Fruit fly (Drosophila melanogaster) whole organism, embryonic: Measurements from ENCODE around the gene CG6409.
A peak's percentile ranks its signal among the peaks of the same experiment; 100 is the strongest.

Experiments used
- Bgb ChIP-seq: fragments of 200-800 bp; sonication (Bioruptor generic); IDR thresholded peaks from 2 replicates; pipeline ENCODE4 v1.3.6; 2022; ENCODE audit warnings: missing biosample characterization, missing genetic modification characterization; ENCODE audit not compliant: partially characterized antibody
- CG10431 ChIP-seq: fragments of 200-800 bp; sonication (Bioruptor generic); optimal IDR thresholded peaks from 3 replicates; lab custom pipeline; 2018; ENCODE audit warnings: missing biosample characterization, mild to moderate bottlenecking, missing genetic modification characterization
- CG11504 ChIP-seq: fragments of 200-800 bp; sonication (Bioruptor generic); optimal IDR thresholded peaks from 3 replicates; lab custom pipeline; 2019; ENCODE audit warnings: missing biosample characterization, mild to moderate bottlenecking, missing genetic modification characterization, moderate library complexity
- CG13287 ChIP-seq: fragments of 200-800 bp; sonication (Bioruptor generic); IDR thresholded peaks from 2 replicates; pipeline ENCODE4 v1.3.6; 2022; ENCODE audit warnings: missing biosample characterization, missing genetic modification characterization; ENCODE audit not compliant: partially characterized antibody
- CG14860 ChIP-seq: fragments of 200-800 bp; sonication (Bioruptor generic); IDR thresholded peaks from 3 replicates; pipeline ENCODE4 v1.3.6; 2022; ENCODE audit warnings: missing biosample characterization, missing genetic modification characterization; ENCODE audit not compliant: partially characterized antibody
- CG15011 ChIP-seq: fragments of 200-800 bp; sonication (Bioruptor generic); optimal IDR thresholded peaks from 3 replicates; lab custom pipeline; 2018; ENCODE audit warnings: missing biosample characterization, mild to moderate bottlenecking, missing genetic modification characterization
- CG16813 ChIP-seq: fragments of 200-800 bp; sonication (Bioruptor generic); IDR thresholded peaks from 3 replicates; pipeline ENCODE4 v1.3.6; 2022; ENCODE audit warnings: missing biosample characterization, missing genetic modification characterization; ENCODE audit not compliant: partially characterized antibody
- CG18764 ChIP-seq: fragments of 200-800 bp; sonication (Bioruptor generic); optimal IDR thresholded peaks from 3 replicates; lab custom pipeline; 2016; ENCODE audit warnings: missing biosample characterization, missing genetic modification characterization
- CG2129 ChIP-seq: fragments of 200-800 bp; sonication (Bioruptor generic); IDR thresholded peaks from 2 replicates; pipeline ENCODE4 v1.3.6; 2022; ENCODE audit warnings: missing biosample characterization, missing genetic modification characterization; ENCODE audit not compliant: partially characterized antibody
- CG2889 ChIP-seq: fragments of 200-800 bp; sonication (Bioruptor generic); IDR thresholded peaks from 3 replicates; pipeline ENCODE4 v1.3.6; 2022; ENCODE audit warnings: missing biosample characterization, missing genetic modification characterization
- CG30020 ChIP-seq: fragments of 200-800 bp; optimal IDR thresholded peaks from 2 replicates; lab custom pipeline; 2019; ENCODE audit warnings: missing biosample characterization, mild to moderate bottlenecking, missing genetic modification characterization, moderate library complexity
- CG34224 ChIP-seq: fragments of 200-800 bp; sonication (Bioruptor generic); IDR thresholded peaks from 3 replicates; pipeline ENCODE4 v1.3.6; 2022; ENCODE audit warnings: missing biosample characterization, missing genetic modification characterization; ENCODE audit not compliant: partially characterized antibody
- CG7786 ChIP-seq: fragments of 200-800 bp; sonication (Bioruptor generic); optimal IDR thresholded peaks from 2 replicates; lab custom pipeline; 2016; ENCODE audit warnings: missing biosample characterization, missing genetic modification characterization
- CG9817 ChIP-seq: fragments of 200-800 bp; sonication (Bioruptor generic); optimal IDR thresholded peaks from 2 replicates; lab custom pipeline; 2018; ENCODE audit warnings: missing biosample characterization, mild to moderate bottlenecking, missing genetic modification characterization, moderate library complexity
- CrebB ChIP-seq: fragments of 200-800 bp; sonication (Bioruptor generic); optimal IDR thresholded peaks from 3 replicates; lab custom pipeline; 2018; ENCODE audit warnings: missing biosample characterization, mild to moderate bottlenecking, missing genetic modification characterization
- D19B ChIP-seq: fragments of 200-800 bp; sonication (Bioruptor generic); optimal IDR thresholded peaks from 2 replicates; lab custom pipeline; 2017; ENCODE audit warnings: missing biosample characterization, mild to moderate bottlenecking, missing genetic modification characterization
- Dp ChIP-seq: fragments of 200-800 bp; sonication (Bioruptor generic); optimal IDR thresholded peaks from 2 replicates; lab custom pipeline; 2018; ENCODE audit warnings: missing biosample characterization, mild to moderate bottlenecking, missing genetic modification characterization, moderate library complexity
- Dref ChIP-seq: fragments of 200-800 bp; sonication (Bioruptor generic); IDR thresholded peaks from 2 replicates; pipeline ENCODE4 v1.3.6; 2022; ENCODE audit warnings: missing biosample characterization, missing genetic modification characterization
- E2f2 ChIP-seq: fragments of 200-800 bp; sonication (Bioruptor generic); IDR thresholded peaks from 2 replicates; pipeline ENCODE4 v1.3.6; 2022; ENCODE audit warnings: missing biosample characterization, missing genetic modification characterization
- Fer3 ChIP-seq: fragments of 200-800 bp; sonication (Bioruptor generic); optimal IDR thresholded peaks from 2 replicates; lab custom pipeline; 2018; ENCODE audit warnings: missing biosample characterization, mild to moderate bottlenecking, missing genetic modification characterization, moderate library complexity
- Hmr ChIP-seq: fragments of 200-800 bp; sonication (Bioruptor generic); optimal IDR thresholded peaks from 3 replicates; lab custom pipeline; 2017; ENCODE audit warnings: mild to moderate bottlenecking, missing biosample characterization, missing genetic modification reagents, missing genetic modification characterization
- Hsf ChIP-seq: fragments of 200-800 bp; sonication (Bioruptor generic); optimal IDR thresholded peaks from 3 replicates; lab custom pipeline; 2016; ENCODE audit warnings: missing biosample characterization, missing genetic modification characterization
- Opbp ChIP-seq: fragments of 200-800 bp; sonication (Bioruptor generic); IDR thresholded peaks from 3 replicates; pipeline ENCODE4 v1.3.6; 2022; ENCODE audit warnings: missing biosample characterization, missing genetic modification characterization; ENCODE audit not compliant: partially characterized antibody
- PHDP ChIP-seq: fragments of 200-800 bp; sonication (Bioruptor generic); optimal IDR thresholded peaks from 3 replicates; lab custom pipeline; 2018; ENCODE audit warnings: missing biosample characterization, mild to moderate bottlenecking, missing genetic modification characterization, moderate library complexity
- Pdp1 ChIP-seq, 2 experiments: fragments of 200-800 bp; sonication (Bioruptor generic); optimal IDR thresholded peaks; 3 replicates each; lab custom pipeline; 2016; ENCODE audit warnings: missing biosample characterization in 2 of 2, missing genetic modification characterization in 2 of 2, mild to moderate bottlenecking in 1 of 2, moderate library complexity in 1 of 2
- Scr ChIP-seq: fragments of 200-800 bp; sonication (Bioruptor generic); IDR thresholded peaks from 2 replicates; pipeline ENCODE4 v1.3.6; 2022; ENCODE audit warnings: missing biosample characterization, missing genetic modification characterization; ENCODE audit not compliant: partially characterized antibody
- amos ChIP-seq: fragments of 200-800 bp; sonication (Bioruptor generic); IDR thresholded peaks from 2 replicates; pipeline ENCODE4 v1.3.6; 2022; ENCODE audit warnings: missing biosample characterization, missing genetic modification characterization; ENCODE audit not compliant: partially characterized antibody
- ato ChIP-seq: fragments of 200-800 bp; sonication (Bioruptor generic); IDR thresholded peaks from 2 replicates; pipeline ENCODE4 v1.3.6; 2022; ENCODE audit warnings: missing biosample characterization, missing genetic modification characterization; ENCODE audit not compliant: partially characterized antibody
- bbx ChIP-seq: fragments of 200-800 bp; sonication (Bioruptor generic); IDR thresholded peaks from 2 replicates; pipeline ENCODE4 v1.3.6; 2022; ENCODE audit warnings: missing biosample characterization, missing genetic modification characterization; ENCODE audit not compliant: partially characterized antibody
- bowl ChIP-seq: fragments of 200-800 bp; sonication (Bioruptor generic); IDR thresholded peaks from 2 replicates; pipeline ENCODE4 v1.3.6; 2022; ENCODE audit warnings: missing biosample characterization, missing genetic modification characterization
- cg ChIP-seq: fragments of 200-800 bp; sonication (Bioruptor generic); optimal IDR thresholded peaks from 3 replicates; lab custom pipeline; 2019; ENCODE audit warnings: missing biosample characterization, mild to moderate bottlenecking, missing genetic modification characterization, moderate library complexity
- dysf ChIP-seq: fragments of 200-800 bp; sonication (Bioruptor generic); IDR thresholded peaks from 3 replicates; pipeline ENCODE4 v1.3.6; 2022; ENCODE audit warnings: missing biosample characterization, missing genetic modification characterization
- gem ChIP-seq: fragments of 200-800 bp; sonication (Bioruptor generic); optimal IDR thresholded peaks from 2 replicates; lab custom pipeline; 2019; ENCODE audit warnings: missing biosample characterization, mild to moderate bottlenecking, missing genetic modification characterization, moderate library complexity
- hbn ChIP-seq: fragments of 200-800 bp; sonication (Bioruptor generic); IDR thresholded peaks from 2 replicates; pipeline ENCODE4 v1.3.6; 2022; ENCODE audit warnings: missing biosample characterization, missing genetic modification characterization; ENCODE audit not compliant: partially characterized antibody
- nmo ChIP-seq: fragments of 200-800 bp; sonication (Bioruptor generic); optimal IDR thresholded peaks from 2 replicates; lab custom pipeline; 2018; ENCODE audit warnings: missing biosample characterization, mild to moderate bottlenecking, missing genetic modification characterization, moderate library complexity
- sima ChIP-seq: fragments of 200-800 bp; sonication (Bioruptor generic); optimal IDR thresholded peaks from 2 replicates; lab custom pipeline; 2016; ENCODE audit warnings: missing biosample characterization, missing genetic modification characterization
- sna ChIP-seq: fragments of 200-800 bp; sonication (Bioruptor generic); IDR thresholded peaks from 2 replicates; pipeline ENCODE4 v1.3.6; 2022; ENCODE audit warnings: missing biosample characterization, missing genetic modification characterization; ENCODE audit not compliant: partially characterized antibody
- stwl ChIP-seq: fragments of 200-800 bp; sonication (Bioruptor generic); optimal IDR thresholded peaks from 3 replicates; lab custom pipeline; 2018; ENCODE audit warnings: missing biosample characterization, mild to moderate bottlenecking, missing genetic modification characterization, moderate library complexity
- tna ChIP-seq: fragments of 200-800 bp; sonication (Bioruptor generic); IDR thresholded peaks from 2 replicates; pipeline ENCODE4 v1.3.6; 2022; ENCODE audit warnings: missing biosample characterization, missing genetic modification characterization; ENCODE audit not compliant: partially characterized antibody
- tup ChIP-seq: fragments of 200-800 bp; sonication (Bioruptor generic); optimal IDR thresholded peaks from 2 replicates; lab custom pipeline; 2016; ENCODE audit warnings: missing biosample characterization, mild to moderate bottlenecking, missing genetic modification characterization, moderate library complexity
- tx ChIP-seq: fragments of 200-800 bp; sonication (Bioruptor generic); optimal IDR thresholded peaks from 2 replicates; lab custom pipeline; 2016; ENCODE audit warnings: missing biosample characterization, missing genetic modification characterization
- unc-4 ChIP-seq: fragments of 200-800 bp; sonication (Bioruptor generic); IDR thresholded peaks from 2 replicates; pipeline ENCODE4 v1.3.6; 2022; ENCODE audit warnings: missing biosample characterization, missing genetic modification characterization; ENCODE audit not compliant: partially characterized antibody
- usp ChIP-seq: fragments of >200 bp; optimal IDR thresholded peaks from 2 replicates; lab custom pipeline; 2017; ENCODE audit warnings: missing biosample characterization, missing genetic modification characterization
- vnd ChIP-seq: fragments of 200-800 bp; sonication (Bioruptor generic); IDR thresholded peaks from 3 replicates; pipeline ENCODE4 v1.3.6; 2022; ENCODE audit warnings: missing biosample characterization, missing genetic modification characterization; ENCODE audit not compliant: partially characterized antibody
- zen2 ChIP-seq: fragments of 200-800 bp; sonication (Bioruptor generic); IDR thresholded peaks from 3 replicates; pipeline ENCODE4 v1.3.6; 2022; ENCODE audit warnings: missing biosample characterization, missing genetic modification characterization; ENCODE audit not compliant: partially characterized antibody

Gene CG6409

dm6 chr3L:10878842-10879241 is 3.3 kb downstream of the CG6409 start, which contains the start of the genes CG6418 and Blos4 (continued):
- TF ChIP-seq nmo (GFP tag; lab: Kevin White, UChicago) (peak; percentile 41), CG13287 (GFP tag; lab: Robert Waterston, UW) (peak; percentile 62), gem (tag; lab: Kevin White, UChicago) (no peak), D19B (GFP tag; lab: Kevin White, UChicago) (no peak), usp (GFP tag; lab: Kevin White, UChicago) (no peak), Hsf (GFP tag; lab: Kevin White, UChicago) (no peak), CG7786 (GFP tag; lab: Kevin White, UChicago) (no peak), bbx (GFP tag; lab: Robert Waterston, UW) (peak; percentile 35; the same call in 1 of the 2 replicates), bowl (GFP tag; lab: Robert Waterston, UW) (no peak), CG15011 (no peak), zen2 (no peak), Fer3 (tag; lab: Kevin White, UChicago) (no peak), Hmr (GFP tag; lab: Kevin White, UChicago) (no peak), tx (GFP tag; lab: Kevin White, UChicago) (no peak), CG10431 (GFP tag; lab: Kevin White, UChicago) (no peak)

- TF ChIP-seq CG16813 (GFP tag; lab: Robert Waterston, UW) = peak; percentile 55; the same call in 2 of the 3 replicates
- 0 out of 2 replicates have a peak, but pooled peaks have one; percentile 13 for TF ChIP-seq Scr (GFP tag; lab: Robert Waterston, UW)
- TF ChIP-seq tna (GFP tag; lab: Robert Waterston, UW) = peak; percentile 96
- no peak for TF ChIP-seq CG18764 (GFP tag; lab: Kevin White, UChicago)
- no peak for TF ChIP-seq sima
- TF ChIP-seq amos = peak; percentile 33; the same call in 1 of the 2 replicates
- no peak for TF ChIP-seq cg (GFP tag; lab: Kevin White, UChicago)
- peak; percentile 34 for TF ChIP-seq Dp (GFP tag; lab: Kevin White, UChicago)
- no peak for TF ChIP-seq tup
- TF ChIP-seq vnd (GFP tag; lab: Robert Waterston, UW) = peak; percentile 36; the same call in 2 of the 3 replicates
- no peak for TF ChIP-seq dysf (GFP tag; lab: Robert Waterston, UW)
- TF ChIP-seq stwl (tag; lab: Kevin White, UChicago) = peak; percentile 10
- TF ChIP-seq Dref (GFP tag; lab: Robert Waterston, UW) = peak; percentile 27; the same call in 1 of the 2 replicates
- TF ChIP-seq CG9817 (tag; lab: Kevin White, UChicago) = no peak
- TF ChIP-seq CG11504 (tag; lab: Kevin White, UChicago) = no peak
- TF ChIP-seq CG30020 = no peak
- TF ChIP-seq sna (GFP tag; lab: Robert Waterston, UW) = peak; percentile 44; the same call in 1 of the 2 replicates
- no peak for TF ChIP-seq D19B (GFP tag; lab: Kevin White, UChicago)
- TF ChIP-seq hbn (GFP tag; lab: Robert Waterston, UW) = peak; percentile 21; the same call in 1 of the 2 replicates
- peak in 1 of 2 experiments; percentile 19 for TF ChIP-seq Pdp1 (GFP tag; optimal IDR thresholded peaks at IDR 0.05; lab: Kevin White, UChicago)
- TF ChIP-seq ato = peak; percentile 24; the same call in 1 of the 2 replicates
- no peak for TF ChIP-seq PHDP (tag; lab: Kevin White, UChicago)
- no peak for TF ChIP-seq unc-4 (GFP tag; lab: Robert Waterston, UW)
- TF ChIP-seq CG2129 (GFP tag; lab: Robert Waterston, UW) = no peak
- TF ChIP-seq CG2889 (GFP tag; lab: Robert Waterston, UW) = no peak
- peak; percentile 66 for TF ChIP-seq E2f2 (GFP tag; lab: Robert Waterston, UW)
- TF ChIP-seq CG14860 = no peak
- no peak for TF ChIP-seq Opbp (GFP tag; lab: Robert Waterston, UW)
- peak; percentile 58; the same call in 2 of the 3 replicates for TF ChIP-seq CG34224 (GFP tag; lab: Robert Waterston, UW)
- 0 out of 2 replicates have a peak, but pooled peaks have one; percentile 22 for TF ChIP-seq Bgb
- peak; percentile 46; the same call in 1 of the 2 replicates for TF ChIP-seq CG13287 (GFP tag; lab: Robert Waterston, UW)
- TF ChIP-seq CrebB (tag; lab: Kevin White, UChicago) = no peak
Measured at dm6 chr3L:10876036-10876435, 6.2 kb downstream of the CG6409 start.
